Fruit fly (Drosophila melanogaster) whole organism, adult: ENCODE results near the gene Vps45.

Source experiments
- CG11617 ChIP-seq: fragments of 200-800 bp; sonication (Bioruptor generic); optimal IDR thresholded peaks from 2 replicates; lab custom pipeline; 2017; ENCODE audit warnings: mild to moderate bottlenecking, missing biosample characterization, missing genetic modification reagents, missing genetic modification characterization
- CG12768 ChIP-seq: fragments of 200-800 bp; sonication (Bioruptor generic); optimal IDR thresholded peaks from 2 replicates; lab custom pipeline; 2017; ENCODE audit warnings: missing biosample characterization, missing genetic modification characterization, mild to moderate bottlenecking, moderate library complexity, missing genetic modification reagents
- CG14711 ChIP-seq: fragments of 200-800 bp; sonication (Bioruptor generic); optimal IDR thresholded peaks from 2 replicates; lab custom pipeline; 2018; ENCODE audit warnings: missing biosample characterization, mild to moderate bottlenecking, missing genetic modification characterization, moderate library complexity
- CG1620 ChIP-seq: fragments of 200-800 bp; sonication (Bioruptor generic); optimal IDR thresholded peaks from 2 replicates; lab custom pipeline; 2016; ENCODE audit warnings: missing biosample characterization, missing genetic modification characterization
- CG33017 ChIP-seq: fragments of 200-800 bp; sonication (Bioruptor generic); optimal IDR thresholded peaks from 2 replicates; lab custom pipeline; 2018; ENCODE audit warnings: missing biosample characterization, mild to moderate bottlenecking, missing genetic modification characterization, moderate library complexity
- CG5204 ChIP-seq: fragments of 200-800 bp; sonication (Bioruptor generic); optimal IDR thresholded peaks from 2 replicates; lab custom pipeline; 2016; ENCODE audit warnings: missing biosample characterization, missing genetic modification characterization
- CG7045 ChIP-seq: fragments of 200-800 bp; sonication (Bioruptor generic); optimal IDR thresholded peaks from 2 replicates; lab custom pipeline; 2017; ENCODE audit warnings: missing biosample characterization, mild to moderate bottlenecking, missing genetic modification characterization
- CG7101 ChIP-seq: fragments of 200-800 bp; sonication (Bioruptor generic); optimal IDR thresholded peaks from 2 replicates; lab custom pipeline; 2018; ENCODE audit warnings: missing biosample characterization, mild to moderate bottlenecking, missing genetic modification characterization, moderate library complexity
- Clk ChIP-seq: fragments of 200-800 bp; sonication (Bioruptor generic); optimal IDR thresholded peaks from 2 replicates; lab custom pipeline; 2017; ENCODE audit warnings: missing biosample characterization, missing genetic modification characterization
- Crg-1 ChIP-seq: fragments of 200-800 bp; sonication (Bioruptor generic); optimal IDR thresholded peaks from 2 replicates; lab custom pipeline; 2016; ENCODE audit warnings: missing biosample characterization, missing genetic modification characterization
- Hr96 ChIP-seq: fragments of 200-800 bp; sonication (Bioruptor generic); optimal IDR thresholded peaks from 2 replicates; lab custom pipeline; 2016; ENCODE audit warnings: missing biosample characterization, missing genetic modification characterization
- Mnt ChIP-seq: fragments of 200-800 bp; sonication (Bioruptor generic); optimal IDR thresholded peaks from 2 replicates; lab custom pipeline; 2016; ENCODE audit warnings: missing biosample characterization, mild to moderate bottlenecking, missing genetic modification characterization
- bab1 ChIP-seq: fragments of 200-800 bp; sonication (Bioruptor generic); optimal IDR thresholded peaks from 3 replicates; lab custom pipeline; 2019; ENCODE audit warnings: missing biosample characterization, mild to moderate bottlenecking, missing genetic modification characterization, moderate library complexity
- cic ChIP-seq: fragments of 200-800 bp; sonication (Bioruptor generic); optimal IDR thresholded peaks from 2 replicates; lab custom pipeline; 2017; ENCODE audit warnings: missing biosample characterization, mild to moderate bottlenecking, missing genetic modification characterization, moderate library complexity
- cnc ChIP-seq, 2 experiments: fragments of >200 bp; optimal IDR thresholded peaks; 2 replicates each; lab custom pipeline; 2017
- kay ChIP-seq: fragments of 200-800 bp; sonication (Bioruptor generic); peaks from one replicate; lab custom pipeline; 2016; ENCODE audit warnings: missing biosample characterization, missing genetic modification characterization, borderline replicate concordance
- ovo ChIP-seq: fragments of 200-800 bp; sonication (Bioruptor generic); optimal IDR thresholded peaks from 2 replicates; lab custom pipeline; 2016; ENCODE audit warnings: missing biosample characterization, missing genetic modification characterization
- pad ChIP-seq: fragments of 200-800 bp; sonication (Bioruptor generic); optimal IDR thresholded peaks from 3 replicates; lab custom pipeline; 2017; ENCODE audit warnings: missing biosample characterization, missing genetic modification characterization, mild to moderate bottlenecking, moderate library complexity, missing genetic modification reagents
- tj ChIP-seq: fragments of 200-800 bp; sonication (Bioruptor generic); optimal IDR thresholded peaks from 3 replicates; lab custom pipeline; 2017; ENCODE audit warnings: missing biosample characterization, mild to moderate bottlenecking, missing genetic modification characterization, moderate library complexity
- toe ChIP-seq: fragments of 200-800 bp; sonication (Bioruptor generic); optimal IDR thresholded peaks from 2 replicates; lab custom pipeline; 2016; ENCODE audit warnings: missing biosample characterization, missing genetic modification characterization

Gene Vps45

dm6 chr3R:9581089-9581520, 17.4 kb downstream of the Vps45 start, which contains the start of gene CG8301:
Gene CG8301, plus strand, starts transcription at chr3R:9581306.
- TF ChIP-seq CG11617 (GFP tag; lab: Kevin White, UChicago) (peak; percentile 26), cic (GFP tag; lab: Kevin White, UChicago) (peak; percentile 6), bab1 (peak; percentile 61), cnc (optimal IDR thresholded peaks at IDR 0.05; lab: Kevin White, UChicago) (no peak), CG1620 (GFP tag; lab: Kevin White, UChicago) (peak; percentile 0), Clk (GFP tag; lab: Kevin White, UChicago) (no peak), Crg-1 (GFP tag; lab: Kevin White, UChicago) (no peak), CG7101 (tag; lab: Kevin White, UChicago) (peak; percentile 25), CG33017 (tag; lab: Kevin White, UChicago) (peak; percentile 29), CG12768 (GFP tag; lab: Kevin White, UChicago) (peak; percentile 36), CG7045 (GFP tag; lab: Kevin White, UChicago) (peak; percentile 22), kay (GFP tag; lab: Kevin White, UChicago) (no peak), pad (no peak), Mnt (GFP tag; lab: Kevin White, UChicago) (no peak), ovo (GFP tag; lab: Kevin White, UChicago) (peak; percentile 97), Hr96 (GFP tag; lab: Kevin White, UChicago) (no peak), CG14711 (tag; lab: Kevin White, UChicago) (peak; percentile 6), tj (GFP tag; lab: Kevin White, UChicago) (peak; percentile 26), CG5204 (no peak), toe (GFP tag; lab: Kevin White, UChicago) (no peak)

- no peak for TF ChIP-seq ovo (GFP tag; lab: Kevin White, UChicago)
- no peak for TF ChIP-seq bab1
- TF ChIP-seq Clk (GFP tag; lab: Kevin White, UChicago) = no peak
- TF ChIP-seq CG12768 (GFP tag; lab: Kevin White, UChicago) = no peak
- no peak for TF ChIP-seq CG5204
- TF ChIP-seq cnc (optimal IDR thresholded peaks at IDR 0.05; lab: Kevin White, UChicago) = no peak
- no peak for TF ChIP-seq CG7101 (tag; lab: Kevin White, UChicago)
- TF ChIP-seq tj (GFP tag; lab: Kevin White, UChicago) = no peak
- TF ChIP-seq pad = no peak
- no peak for TF ChIP-seq Crg-1 (GFP tag; lab: Kevin White, UChicago)
- TF ChIP-seq CG1620 (GFP tag; lab: Kevin White, UChicago) = no peak
- no peak for TF ChIP-seq CG7045 (GFP tag; lab: Kevin White, UChicago)
- TF ChIP-seq Hr96 (GFP tag; lab: Kevin White, UChicago) = no peak
- TF ChIP-seq kay (GFP tag; lab: Kevin White, UChicago) = no peak
- TF ChIP-seq cic (GFP tag; lab: Kevin White, UChicago) = no peak
- TF ChIP-seq Mnt (GFP tag; lab: Kevin White, UChicago) = no peak
- TF ChIP-seq toe (GFP tag; lab: Kevin White, UChicago) = no peak
- no peak for TF ChIP-seq CG33017 (tag; lab: Kevin White, UChicago)
- TF ChIP-seq CG11617 (GFP tag; lab: Kevin White, UChicago) = no peak
- TF ChIP-seq CG14711 (tag; lab: Kevin White, UChicago) = no peak
Measured at dm6 chr3R:9581973-9582372, 18.2 kb downstream of the Vps45 start.

dm6 chr3R:9583122-9583521, 19.4 kb downstream of the Vps45 start, which contains the start of gene CG33654:
Gene CG33654, minus strand, starts transcription at chr3R:9583222.
- TF ChIP-seq CG7101 (tag; lab: Kevin White, UChicago) (no peak), ovo (GFP tag; lab: Kevin White, UChicago) (no peak), cic (GFP tag; lab: Kevin White, UChicago) (no peak), CG11617 (GFP tag; lab: Kevin White, UChicago) (no peak), CG1620 (GFP tag; lab: Kevin White, UChicago) (no peak), toe (GFP tag; lab: Kevin White, UChicago) (no peak), Clk (GFP tag; lab: Kevin White, UChicago) (no peak), CG12768 (GFP tag; lab: Kevin White, UChicago) (no peak), Crg-1 (GFP tag; lab: Kevin White, UChicago) (no peak), CG33017 (tag; lab: Kevin White, UChicago) (no peak), tj (GFP tag; lab: Kevin White, UChicago) (no peak), CG5204 (no peak), CG7045 (GFP tag; lab: Kevin White, UChicago) (no peak), bab1 (no peak), kay (GFP tag; lab: Kevin White, UChicago) (no peak), Hr96 (GFP tag; lab: Kevin White, UChicago) (no peak), Mnt (GFP tag; lab: Kevin White, UChicago) (no peak), CG14711 (tag; lab: Kevin White, UChicago) (no peak), pad (no peak), cnc (optimal IDR thresholded peaks at IDR 0.05; lab: Kevin White, UChicago) (no peak)

- TF ChIP-seq bab1 (peak; percentile 45), CG5204 (no peak), CG33017 (tag; lab: Kevin White, UChicago) (peak; percentile 15), Clk (GFP tag; lab: Kevin White, UChicago) (peak; percentile 31), CG7101 (tag; lab: Kevin White, UChicago) (peak; percentile 53), kay (GFP tag; lab: Kevin White, UChicago) (no peak), Mnt (GFP tag; lab: Kevin White, UChicago) (peak; percentile 77), pad (peak; percentile 51), Hr96 (GFP tag; lab: Kevin White, UChicago) (no peak), CG7045 (GFP tag; lab: Kevin White, UChicago) (peak; percentile 10), cnc (optimal IDR thresholded peaks at IDR 0.05; lab: Kevin White, UChicago) (no peak), Crg-1 (GFP tag; lab: Kevin White, UChicago) (no peak), tj (GFP tag; lab: Kevin White, UChicago) (peak; percentile 41), CG1620 (GFP tag; lab: Kevin White, UChicago) (peak; percentile 72), CG11617 (GFP tag; lab: Kevin White, UChicago) (peak; percentile 45), CG12768 (GFP tag; lab: Kevin White, UChicago) (peak; percentile 14), toe (GFP tag; lab: Kevin White, UChicago) (peak; percentile 86), ovo (GFP tag; lab: Kevin White, UChicago) (no peak), cic (GFP tag; lab: Kevin White, UChicago) (peak; percentile 46), CG14711 (tag; lab: Kevin White, UChicago) (peak; percentile 49)
Measured at dm6 chr3R:9586663-9587248, 23.0 kb downstream of the Vps45 start, which contains the start of gene P58IPK. Gene P58IPK, plus strand, starts transcription at chr3R:9586942.
